Worm (Caenorhabditis elegans) whole organism, L1 larva: ENCODE data around the gene Y66D12A.8.

Experiments used
- blmp-1 ChIP-seq: fragments of 150-350 bp; optimal IDR thresholded peaks from 2 replicates; lab custom pipeline; 2014; ENCODE audit warnings: missing biosample characterization, missing genetic modification characterization
- ceh-8 ChIP-seq: fragments of 200-800 bp; sonication (Bioruptor generic); optimal IDR thresholded peaks from 2 replicates; lab custom pipeline; 2018; ENCODE audit warnings: mild to moderate bottlenecking, missing genetic modification characterization, moderate library complexity, missing compliant biosample characterization
- ceh-82 ChIP-seq, 3 experiments: fragments of 150-350 bp in 1 of 3; sonication (generic microtip) in 2 of 3; optimal IDR thresholded peaks; 2 replicates each; lab custom pipeline; 2014 to 2017; ENCODE audit warnings: missing biosample characterization in 3 of 3, missing genetic modification characterization in 3 of 3
- dpl-1 ChIP-seq, 3 experiments: fragments of 150-350 bp in 2 of 3; sonication (generic microtip) in 1 of 3; optimal IDR thresholded peaks; 2 replicates each; lab custom pipeline; 2014 to 2017; ENCODE audit warnings: missing biosample characterization in 3 of 3, missing genetic modification characterization in 3 of 3, missing genetic modification reagents in 3 of 3
- fos-1 ChIP-seq: fragments of 150-350 bp; optimal IDR thresholded peaks from 2 replicates; lab custom pipeline; 2014; ENCODE audit warnings: missing biosample characterization, missing genetic modification characterization
- nhr-12 ChIP-seq: sonication (generic microtip); optimal IDR thresholded peaks from 2 replicates; lab custom pipeline; 2017; ENCODE audit warnings: missing biosample characterization, missing genetic modification characterization
- pqm-1 ChIP-seq: sonication (generic microtip); optimal IDR thresholded peaks from 3 replicates; lab custom pipeline; 2017; ENCODE audit warnings: missing biosample characterization, missing genetic modification characterization

DNA sequence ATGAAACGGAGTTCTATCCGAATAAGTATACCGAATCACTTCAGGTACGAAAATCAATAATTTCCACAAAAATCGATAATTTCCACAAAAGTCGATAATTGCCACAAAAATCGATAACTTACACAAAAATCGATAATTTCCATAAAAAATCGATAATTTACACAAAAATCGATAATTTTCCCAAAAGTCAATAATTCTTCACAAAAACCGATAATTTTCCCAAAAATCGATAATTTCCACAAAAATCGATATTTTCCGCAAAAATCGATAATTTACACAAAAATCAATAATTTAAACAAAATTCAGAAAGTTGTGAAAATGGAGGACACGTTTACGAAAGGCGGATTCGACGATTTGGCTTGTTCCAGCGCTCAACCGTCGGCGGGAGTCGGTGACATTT is 40.9 kb downstream of the Y66D12A.8 start:
- no peak for TF ChIP-seq ceh-82 (tag; optimal IDR thresholded peaks at IDR 0.05; lab: Kevin White, UChicago)
- TF ChIP-seq ceh-8 (GFP tag; lab: Kevin White, UChicago) = no peak
- no peak for TF ChIP-seq blmp-1
- no peak for TF ChIP-seq nhr-12 (tag; lab: Kevin White, UChicago)
- TF ChIP-seq pqm-1 = no peak
- TF ChIP-seq dpl-1 (GFP tag; optimal IDR thresholded peaks at IDR 0.05; lab: Kevin White, UChicago) = no peak
- TF ChIP-seq fos-1 (tag; lab: Kevin White, UChicago) = no peak
